Worm (Caenorhabditis elegans) whole organism, young adult: ENCODE results near the gene sds-22.
A peak's percentile ranks its signal among the peaks of the same experiment; 100 is the strongest.

ENCODE experiments used
- B0261.1 ChIP-seq: sonication (generic microtip); optimal IDR thresholded peaks from 2 replicates; lab custom pipeline; 2016; ENCODE audit warnings: mild to moderate bottlenecking, missing genetic modification characterization, moderate library complexity, missing compliant biosample characterization
- B0336.3 ChIP-seq: fragments of 200-800 bp; sonication (Bioruptor generic); IDR thresholded peaks from 2 replicates; pipeline ENCODE4 v1.3.6; 2022; ENCODE audit warnings: missing genetic modification characterization, missing compliant biosample characterization
- C06A6.2 ChIP-seq: fragments of 200-800 bp; sonication (Bioruptor generic); conservative IDR thresholded peaks from 2 replicates; pipeline ENCODE4 v1.3.6; 2022; ENCODE audit warnings: missing genetic modification characterization, missing compliant biosample characterization
- F33H1.4 ChIP-seq: fragments of 200-800 bp; sonication (Bioruptor generic); IDR thresholded peaks from 2 replicates; pipeline ENCODE4 v1.3.6; 2022; ENCODE audit warnings: missing genetic modification reagents, missing genetic modification characterization, missing compliant biosample characterization
- T26A5.8 ChIP-seq: sonication (generic microtip); optimal IDR thresholded peaks from 2 replicates; lab custom pipeline; 2016; ENCODE audit warnings: missing genetic modification characterization, missing compliant biosample characterization
- Y53F4B.3 ChIP-seq: fragments of 200-800 bp; sonication (Bioruptor generic); IDR thresholded peaks from 2 replicates; pipeline ENCODE4 v1.3.6; 2022; ENCODE audit warnings: missing genetic modification reagents, missing genetic modification characterization, missing compliant biosample characterization
- Y67H2A.10 ChIP-seq: fragments of 200-800 bp; sonication (Bioruptor generic); conservative IDR thresholded peaks from 2 replicates; pipeline ENCODE4 v1.3.6; 2022; ENCODE audit warnings: missing genetic modification reagents, missing genetic modification characterization, missing compliant biosample characterization
- ZK185.1 ChIP-seq: sonication (generic microtip); optimal IDR thresholded peaks from 2 replicates; lab custom pipeline; 2016; ENCODE audit warnings: mild to moderate bottlenecking, missing genetic modification characterization, missing compliant biosample characterization; ENCODE audit not compliant: poor library complexity, severe bottlenecking
- akir-1 ChIP-seq: fragments of 200-800 bp; sonication (Bioruptor generic); optimal IDR thresholded peaks from 2 replicates; lab custom pipeline; 2018; ENCODE audit warnings: mild to moderate bottlenecking, missing genetic modification characterization, moderate library complexity, missing compliant biosample characterization
- athp-1 ChIP-seq: sonication (generic microtip); optimal IDR thresholded peaks from 2 replicates; lab custom pipeline; 2017; ENCODE audit warnings: mild to moderate bottlenecking, missing genetic modification characterization, missing compliant biosample characterization
- attf-3 ChIP-seq: fragments of 200-800 bp; sonication (Bioruptor generic); conservative IDR thresholded peaks from 2 replicates; pipeline ENCODE4 v1.3.6; 2022; ENCODE audit warnings: missing genetic modification reagents, missing genetic modification characterization, missing compliant biosample characterization
- attf-5 ChIP-seq: fragments of 200-800 bp; sonication (Bioruptor generic); optimal IDR thresholded peaks from 2 replicates; lab custom pipeline; 2018; ENCODE audit warnings: mild to moderate bottlenecking, missing genetic modification characterization, missing compliant biosample characterization
- cebp-1 ChIP-seq, 2 experiments: fragments of 200-800 bp in 1 of 2; sonication (Bioruptor generic) in 1 of 2; sonication (generic microtip) in 1 of 2; IDR thresholded peaks in 1 of 2; optimal IDR thresholded peaks in 1 of 2; 2 replicates each; pipeline versions ENCODE4 v1.3.6 to Lab custom; 2017 to 2022; ENCODE audit warnings: missing compliant biosample characterization in 2 of 2, missing genetic modification characterization in 2 of 2, mild to moderate bottlenecking in 1 of 2, missing genetic modification reagents in 1 of 2, moderate library complexity in 1 of 2
- cebp-2 ChIP-seq: fragments of 200-800 bp; sonication (Bioruptor generic); IDR thresholded peaks from 2 replicates; pipeline ENCODE4 v1.3.6; 2022; ENCODE audit warnings: missing genetic modification characterization, missing compliant biosample characterization
- chd-7 ChIP-seq: sonication (generic microtip); optimal IDR thresholded peaks from 2 replicates; lab custom pipeline; 2016; ENCODE audit warnings: mild to moderate bottlenecking, missing genetic modification characterization, moderate library complexity, missing compliant biosample characterization
- fkh-3 ChIP-seq: sonication (generic microtip); optimal IDR thresholded peaks from 2 replicates; lab custom pipeline; 2016; ENCODE audit warnings: mild to moderate bottlenecking, missing genetic modification characterization, missing compliant biosample characterization
- him-1 ChIP-seq: sonication (generic microtip); optimal IDR thresholded peaks from 2 replicates; lab custom pipeline; 2016; ENCODE audit warnings: missing genotype, missing genetic modification reagents, missing genetic modification characterization, missing compliant biosample characterization
- let-607 ChIP-seq, 2 experiments: fragments of 200-800 bp in 1 of 2; sonication (Bioruptor generic) in 1 of 2; sonication (generic microtip) in 1 of 2; optimal IDR thresholded peaks; 2 replicates each; lab custom pipeline; 2016 to 2018; ENCODE audit warnings: mild to moderate bottlenecking in 2 of 2, missing compliant biosample characterization in 2 of 2, missing genetic modification characterization in 2 of 2, moderate library complexity in 2 of 2, missing genotype in 1 of 2
- lin-54 ChIP-seq: fragments of 200-800 bp; sonication (Bioruptor generic); optimal IDR thresholded peaks from 2 replicates; lab custom pipeline; 2018; ENCODE audit warnings: mild to moderate bottlenecking, missing genetic modification characterization, missing compliant biosample characterization
- madf-3 ChIP-seq: fragments of 200-800 bp; sonication (Bioruptor generic); IDR thresholded peaks from 2 replicates; pipeline ENCODE4 v1.3.6; 2022; ENCODE audit warnings: missing genetic modification reagents, missing genetic modification characterization, missing compliant biosample characterization
- madf-6 ChIP-seq: fragments of 200-800 bp; sonication (Bioruptor generic); IDR thresholded peaks from 2 replicates; pipeline ENCODE4 v1.3.6; 2022; ENCODE audit warnings: missing genetic modification reagents, missing genetic modification characterization, missing compliant biosample characterization
- madf-8 ChIP-seq: fragments of 200-800 bp; sonication (Bioruptor generic); conservative IDR thresholded peaks from 2 replicates; pipeline ENCODE4 v1.3.6; 2022; ENCODE audit warnings: missing genetic modification reagents, missing genetic modification characterization, missing compliant biosample characterization
- mes-4 ChIP-seq: sonication (generic microtip); optimal IDR thresholded peaks from 2 replicates; lab custom pipeline; 2016; ENCODE audit warnings: missing genotype, missing genetic modification characterization, missing compliant biosample characterization
- nfya-1 ChIP-seq: sonication (generic microtip); optimal IDR thresholded peaks from 2 replicates; lab custom pipeline; 2017; ENCODE audit warnings: antibody characterized with exemption, missing compliant biosample characterization, missing genetic modification characterization, borderline replicate concordance; ENCODE audit not compliant: insufficient read depth
- repo-1 ChIP-seq: sonication (generic microtip); optimal IDR thresholded peaks from 2 replicates; lab custom pipeline; 2017; ENCODE audit warnings: mild to moderate bottlenecking, missing genetic modification characterization, missing compliant biosample characterization
- sdz-38 ChIP-seq: sonication (generic microtip); optimal IDR thresholded peaks from 2 replicates; lab custom pipeline; 2016; ENCODE audit warnings: missing genotype, missing genetic modification characterization, missing compliant biosample characterization
- snpc-1.1 ChIP-seq: sonication (generic microtip); optimal IDR thresholded peaks from 2 replicates; lab custom pipeline; 2017; ENCODE audit warnings: missing genetic modification characterization, mild to moderate bottlenecking, missing compliant biosample characterization, antibody characterized with exemption, moderate library complexity, missing genotype, missing genetic modification reagents; ENCODE audit not compliant: insufficient read depth
- snpc-1.3 ChIP-seq: sonication (generic microtip); optimal IDR thresholded peaks from 2 replicates; lab custom pipeline; 2017; ENCODE audit warnings: missing genetic modification characterization, mild to moderate bottlenecking, missing compliant biosample characterization, antibody characterized with exemption, moderate library complexity, missing genotype, missing genetic modification reagents; ENCODE audit not compliant: insufficient read depth
- snpc-3.4 ChIP-seq: sonication (generic microtip); optimal IDR thresholded peaks from 2 replicates; lab custom pipeline; 2017; ENCODE audit warnings: missing genetic modification characterization, mild to moderate bottlenecking, missing compliant biosample characterization, antibody characterized with exemption, moderate library complexity, missing genotype, missing genetic modification reagents
- snpc-4 ChIP-seq, 5 experiments: fragments of 150-350 bp in 1 of 5; sonication (generic microtip) in 4 of 5; optimal IDR thresholded peaks; 2 replicates each; lab custom pipeline; 2014 to 2018; ENCODE audit warnings: missing genetic modification characterization in 5 of 5, missing biosample characterization in 3 of 5, antibody characterized with exemption in 2 of 5, mild to moderate bottlenecking in 2 of 5, missing compliant biosample characterization in 2 of 5, missing genotype in 2 of 5, moderate library complexity in 2 of 5, missing genetic modification reagents in 1 of 5
- somi-1 ChIP-seq: fragments of 200-800 bp; sonication (Bioruptor generic); optimal IDR thresholded peaks from 2 replicates; lab custom pipeline; 2018; ENCODE audit warnings: mild to moderate bottlenecking, missing genetic modification characterization, missing compliant biosample characterization
- sptf-2 ChIP-seq: fragments of 200-800 bp; sonication (Bioruptor generic); optimal IDR thresholded peaks from 2 replicates; lab custom pipeline; 2018; ENCODE audit warnings: mild to moderate bottlenecking, missing genetic modification characterization, missing compliant biosample characterization
- tbp1 ChIP-seq: fragments of 200-800 bp; sonication (Bioruptor generic); optimal IDR thresholded peaks from 2 replicates; lab custom pipeline; 2018; ENCODE audit warnings: mild to moderate bottlenecking, missing genetic modification characterization, missing compliant biosample characterization
- ztf-22 ChIP-seq: fragments of 200-800 bp; sonication (Bioruptor generic); optimal IDR thresholded peaks from 2 replicates; lab custom pipeline; 2018; ENCODE audit warnings: mild to moderate bottlenecking, missing genetic modification characterization, moderate library complexity, missing compliant biosample characterization
- ztf-26 ChIP-seq: sonication (generic microtip); optimal IDR thresholded peaks from 2 replicates; lab custom pipeline; 2017; ENCODE audit warnings: missing genetic modification characterization, missing compliant biosample characterization
- ztf-28 ChIP-seq: fragments of 200-800 bp; sonication (Bioruptor generic); IDR thresholded peaks from 2 replicates; pipeline ENCODE4 v1.3.6; 2022; ENCODE audit warnings: missing genetic modification reagents, missing genetic modification characterization, missing compliant biosample characterization

sds-22 gene

ce11 chrII:7863480-7864125 is 5.4 kb downstream of the sds-22 start (continued):
- no peak for TF ChIP-seq snpc-1.3
- TF ChIP-seq T26A5.8, result no peak
- TF ChIP-seq snpc-3.4, result no peak
- no peak; the same call in 1 of the 2 replicates for TF ChIP-seq madf-8 (GFP tag; lab: Robert Waterston, UW)
- 0 out of 2 replicates have a peak, but pooled peaks have one; percentile 11 for TF ChIP-seq Y67H2A.10 (GFP tag; lab: Robert Waterston, UW)
- no peak for TF ChIP-seq Y53F4B.3 (GFP tag; lab: Robert Waterston, UW)
- peak; percentile 41 for TF ChIP-seq him-1 (tag; lab: Kevin White, UChicago)
- peak; percentile 75 for TF ChIP-seq lin-54 (GFP tag; lab: Kevin White, UChicago)
- no peak for TF ChIP-seq ztf-26 (tag; lab: Kevin White, UChicago)
- TF ChIP-seq cebp-1 (GFP tag; IDR thresholded peaks at IDR 0.05; lab: Robert Waterston, UW), result no peak
- peak; percentile 8 for TF ChIP-seq cebp-1 (tag; optimal IDR thresholded peaks at IDR 0.05; lab: Kevin White, UChicago)
- TF ChIP-seq ZK185.1 (tag; lab: Kevin White, UChicago), result no peak
- TF ChIP-seq sdz-38 (tag; lab: Kevin White, UChicago), result no peak
- no peak for TF ChIP-seq ztf-22
- TF ChIP-seq repo-1 (tag; lab: Kevin White, UChicago), result no peak
- TF ChIP-seq mes-4 (tag; lab: Kevin White, UChicago), result no peak
- no peak for TF ChIP-seq madf-3 (GFP tag; lab: Robert Waterston, UW)
- no peak for TF ChIP-seq sptf-2 (GFP tag; lab: Kevin White, UChicago)
- TF ChIP-seq akir-1, result no peak
- TF ChIP-seq C06A6.2 (GFP tag; lab: Robert Waterston, UW), result no peak
- TF ChIP-seq tbp1 (GFP tag; lab: Kevin White, UChicago), result no peak
- TF ChIP-seq fkh-3 (tag; lab: Kevin White, UChicago), result no peak
- TF ChIP-seq ztf-28 (GFP tag; lab: Robert Waterston, UW), result 0 out of 2 replicates have a peak, but pooled peaks have one; percentile 6
- no peak for TF ChIP-seq somi-1 (GFP tag; lab: Kevin White, UChicago)
- TF ChIP-seq chd-7 (tag; lab: Kevin White, UChicago), result peak; percentile 21
- TF ChIP-seq cebp-2 (GFP tag; lab: Robert Waterston, UW), result no peak
- TF ChIP-seq F33H1.4 (GFP tag; lab: Robert Waterston, UW), result peak; percentile 71
- TF ChIP-seq athp-1 (tag; lab: Kevin White, UChicago), result peak; percentile 25
- peak; percentile 50 for TF ChIP-seq B0336.3 (GFP tag; lab: Robert Waterston, UW)
- peak; percentile 33; the same call in 1 of the 2 replicates for TF ChIP-seq madf-6
- TF ChIP-seq nfya-1 (tag; lab: Kevin White, UChicago), result no peak
- no peak for TF ChIP-seq attf-5 (GFP tag; lab: Kevin White, UChicago)
- TF ChIP-seq snpc-1.1, result no peak
- TF ChIP-seq B0261.1 (tag; lab: Kevin White, UChicago), result no peak

ce11 chrII:7864207-7864606 is 6.0 kb downstream of the sds-22 start, which contains the start of gene ostb-1:
TSS of gene ostb-1 (plus strand) at chrII:7864507.
- TF ChIP-seq snpc-4 (GFP tag; optimal IDR thresholded peaks at IDR 0.05; lab: Kevin White, UChicago), result no peak
- TF ChIP-seq snpc-4 (tag; optimal IDR thresholded peaks at IDR 0.05; lab: Kevin White, UChicago), result no peak
- TF ChIP-seq let-607 (tag; optimal IDR thresholded peaks at IDR 0.05; lab: Kevin White, UChicago), result peak; percentile 63 to 72
- TF ChIP-seq attf-3 (GFP tag; lab: Robert Waterston, UW), result peak; percentile 22; the same call in 1 of the 2 replicates
